Worm (Caenorhabditis elegans): ENCODE data around the gene Y51H4A.1.

DNA sequence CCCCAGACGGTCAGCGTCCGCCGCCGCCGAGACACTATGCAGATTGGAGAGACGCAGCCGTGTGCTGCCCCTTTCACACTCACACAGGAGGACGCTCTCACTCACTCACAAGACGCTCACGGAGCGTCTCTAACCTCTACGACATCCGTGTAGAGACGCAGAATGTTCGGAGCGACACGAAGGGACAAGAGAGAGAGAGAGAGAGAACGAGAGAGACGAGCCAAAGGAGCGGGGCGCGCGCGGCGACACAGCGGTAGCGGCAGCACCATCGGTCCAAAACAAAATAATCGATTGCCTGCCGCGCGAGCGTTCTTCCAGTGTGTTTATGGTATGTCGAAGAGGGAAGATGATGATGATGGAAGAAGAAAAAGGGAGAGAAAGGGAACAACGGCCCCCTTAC lies 15.2 kb upstream of the Y51H4A.1 start:
- peak; percentile 19 for TF ChIP-seq fax-1 (tag; optimal IDR thresholded peaks at IDR 0.05)
- no peak for TF ChIP-seq elt-4 (tag; optimal IDR thresholded peaks at IDR 0.05)
- TF ChIP-seq lin-11 (tag; optimal IDR thresholded peaks at IDR 0.05): no peak
